Worm (Caenorhabditis elegans): ENCODE data around the gene ZC477.4.

ZC477.4 gene

ce11 chrIV:7131780-7132179 is 33.2 kb upstream of the ZC477.4 start, which contains the start of gene grsp-3:
Gene grsp-3, minus strand, starts transcription at chrIV:7131928.
- no peak for TF ChIP-seq Y105C5A.15 (GFP tag; IDR thresholded peaks at IDR 0.05)
- peak; percentile 46 for TF ChIP-seq nhr-28 (tag; optimal IDR thresholded peaks at IDR 0.05)
- TF ChIP-seq hlh-30 (tag; optimal IDR thresholded peaks at IDR 0.05; ENCODE audit: insufficient read depth), result peak; percentile 72

ce11 chrIV:7121313-7122055 is 22.9 kb upstream of the ZC477.4 start, which contains the start of the genes C34D4.10 and str-48:
Gene C34D4.10, minus strand, starts transcription at chrIV:7121413.
Gene str-48, plus strand, starts transcription at chrIV:7122005.
- TF ChIP-seq dpl-1 (GFP tag; optimal IDR thresholded peaks at IDR 0.05), result no peak
- TF ChIP-seq lim-7 (GFP tag; IDR thresholded peaks at IDR 0.05), result no peak
- TF ChIP-seq zag-1 (tag; optimal IDR thresholded peaks at IDR 0.05), result no peak
- no peak for TF ChIP-seq egl-27 (tag; optimal IDR thresholded peaks at IDR 0.05)
- TF ChIP-seq ceh-28 (tag; optimal IDR thresholded peaks at IDR 0.05), result no peak
- no peak for TF ChIP-seq zip-2 (tag; optimal IDR thresholded peaks at IDR 0.05)
- TF ChIP-seq nhr-42 (GFP tag; IDR thresholded peaks at IDR 0.05), result no peak
- TF ChIP-seq daf-16 (GFP tag; optimal IDR thresholded peaks at IDR 0.05), result no peak
- no peak for TF ChIP-seq daf-16 (tag; optimal IDR thresholded peaks at IDR 0.05)
- TF ChIP-seq nhr-11 (tag; optimal IDR thresholded peaks at IDR 0.05), result no peak
- no peak for TF ChIP-seq ama-1 (optimal IDR thresholded peaks at IDR 0.05)

- no peak for TF ChIP-seq zfp-3 (GFP tag; conservative IDR thresholded peaks at IDR 0.05)
- TF ChIP-seq daf-12 (tag; optimal IDR thresholded peaks at IDR 0.05), result no peak
- no peak for TF ChIP-seq lin-13 (GFP tag; optimal IDR thresholded peaks at IDR 0.05)
- TF ChIP-seq dmd-8 (GFP tag; IDR thresholded peaks at IDR 0.05), result no peak
- no peak for TF ChIP-seq F26F4.8 (GFP tag; conservative IDR thresholded peaks at IDR 0.05)
- TF ChIP-seq pqm-1 (tag; optimal IDR thresholded peaks at IDR 0.05), result no peak
- no peak for TF ChIP-seq unc-39 (tag; optimal IDR thresholded peaks at IDR 0.05)
- TF ChIP-seq nhr-111 (GFP tag; optimal IDR thresholded peaks at IDR 0.05), result no peak
- no peak for TF ChIP-seq nhr-237 (tag; optimal IDR thresholded peaks at IDR 0.05)
- TF ChIP-seq ztf-7 (tag; optimal IDR thresholded peaks at IDR 0.05), result no peak
- no peak for TF ChIP-seq lin-29 (GFP tag; IDR thresholded peaks at IDR 0.05)
- TF ChIP-seq F37D6.2 (tag; optimal IDR thresholded peaks at IDR 0.05), result no peak
- no peak for TF ChIP-seq ZK337.2 (GFP tag; IDR thresholded peaks at IDR 0.05)
- no peak for TF ChIP-seq cey-2 (tag; optimal IDR thresholded peaks at IDR 0.05; ENCODE audit: borderline replicate concordance, insufficient read depth)
- no peak for TF ChIP-seq lin-1 (GFP tag; IDR thresholded peaks at IDR 0.05)
Measured at ce11 chrIV:7114599-7114998, 16.0 kb upstream of the ZC477.4 start, which contains the start of gene nas-8. Gene nas-8, plus strand, starts transcription at chrIV:7114899.

- TF ChIP-seq egl-43 (GFP tag; IDR thresholded peaks at IDR 0.05) (0 out of 2 replicates have a peak, but pooled peaks have one; percentile 51), set-16 (GFP tag; IDR thresholded peaks at IDR 0.05) (peak; percentile 82)
Measured at ce11 chrIV:7112312-7112711, 13.7 kb upstream of the ZC477.4 start.

ce11 chrIV:7111354-7111753 is 12.8 kb upstream of the ZC477.4 start, which contains the start of the genes ZC477.7 and ssq-3:
Gene ZC477.7, minus strand, starts transcription at chrIV:7111454.
Gene ssq-3, plus strand, starts transcription at chrIV:7111604.
- no peak for TF ChIP-seq madf-5 (GFP tag; IDR thresholded peaks at IDR 0.05)
- no peak for TF ChIP-seq arid-1 (GFP tag; conservative IDR thresholded peaks at IDR 0.05)
- no peak for TF ChIP-seq egl-27 (tag; optimal IDR thresholded peaks at IDR 0.05)
- TF ChIP-seq mxl-2 (GFP tag; conservative IDR thresholded peaks at IDR 0.05), result no peak
- TF ChIP-seq fos-1 (tag; optimal IDR thresholded peaks at IDR 0.05), result no peak

Measured in whole organism, L4 larva.